Fruit fly (Drosophila melanogaster) whole organism, embryonic: ENCODE measurements around the gene Sam-S.

Experiments used
- Bdp1 ChIP-seq: fragments of 200-800 bp; sonication (Bioruptor generic); optimal IDR thresholded peaks from 3 replicates; lab custom pipeline; 2016; ENCODE audit warnings: missing biosample characterization, missing genetic modification characterization
- CG10147 ChIP-seq: fragments of 200-800 bp; sonication (Bioruptor generic); optimal IDR thresholded peaks from 2 replicates; lab custom pipeline; 2019; ENCODE audit warnings: missing biosample characterization, mild to moderate bottlenecking, missing genetic modification characterization, moderate library complexity
- CG10267 ChIP-seq: fragments of 200-800 bp; sonication (Bioruptor generic); optimal IDR thresholded peaks from 2 replicates; lab custom pipeline; 2018; ENCODE audit warnings: missing biosample characterization, mild to moderate bottlenecking, missing genetic modification characterization, moderate library complexity
- CG11504 ChIP-seq: fragments of 200-800 bp; sonication (Bioruptor generic); optimal IDR thresholded peaks from 3 replicates; lab custom pipeline; 2019; ENCODE audit warnings: missing biosample characterization, mild to moderate bottlenecking, missing genetic modification characterization, moderate library complexity
- CG12391 ChIP-seq: fragments of 200-800 bp; sonication (Bioruptor generic); optimal IDR thresholded peaks from 3 replicates; lab custom pipeline; 2018; ENCODE audit warnings: missing biosample characterization, mild to moderate bottlenecking, missing genetic modification characterization, moderate library complexity
- CG13296 ChIP-seq: fragments of 200-800 bp; sonication (Bioruptor generic); optimal IDR thresholded peaks from 3 replicates; lab custom pipeline; 2018; ENCODE audit warnings: missing biosample characterization, mild to moderate bottlenecking, missing genetic modification characterization
- CG17361 ChIP-seq: fragments of 200-800 bp; sonication (Bioruptor generic); IDR thresholded peaks from 3 replicates; pipeline ENCODE4 v1.3.6; 2022; ENCODE audit warnings: missing biosample characterization, missing genetic modification characterization
- CG30020 ChIP-seq: fragments of 200-800 bp; optimal IDR thresholded peaks from 2 replicates; lab custom pipeline; 2019; ENCODE audit warnings: missing biosample characterization, mild to moderate bottlenecking, missing genetic modification characterization, moderate library complexity
- CG30403 ChIP-seq: fragments of 200-800 bp; sonication (Bioruptor generic); optimal IDR thresholded peaks from 3 replicates; lab custom pipeline; 2016; ENCODE audit warnings: missing biosample characterization, missing genetic modification characterization
- CG34224 ChIP-seq: fragments of 200-800 bp; sonication (Bioruptor generic); IDR thresholded peaks from 3 replicates; pipeline ENCODE4 v1.3.6; 2022; ENCODE audit warnings: missing biosample characterization, missing genetic modification characterization; ENCODE audit not compliant: partially characterized antibody
- CG4328 ChIP-seq: fragments of 200-800 bp; sonication (Bioruptor generic); optimal IDR thresholded peaks from 3 replicates; lab custom pipeline; 2017; ENCODE audit warnings: missing biosample characterization, missing genetic modification reagents, missing genetic modification characterization
- CG43689 ChIP-seq: fragments of 200-800 bp; sonication (Bioruptor generic); IDR thresholded peaks from 2 replicates; pipeline ENCODE4 v1.3.6; 2022; ENCODE audit warnings: missing biosample characterization, missing genetic modification characterization
- CG4404 ChIP-seq: fragments of 200-800 bp; sonication (Bioruptor generic); IDR thresholded peaks from 2 replicates; pipeline ENCODE4 v1.3.6; 2022; ENCODE audit warnings: missing biosample characterization, missing genetic modification characterization
- CG4730 ChIP-seq: fragments of 200-800 bp; sonication (Bioruptor generic); IDR thresholded peaks from 2 replicates; pipeline ENCODE4 v1.3.6; 2022; ENCODE audit warnings: missing biosample characterization, missing genetic modification characterization
- CG7357 ChIP-seq: fragments of 200-800 bp; sonication (Bioruptor generic); IDR thresholded peaks from 3 replicates; pipeline ENCODE4 v1.3.6; 2022; ENCODE audit warnings: missing biosample characterization, missing genetic modification characterization
- CG7786 ChIP-seq: fragments of 200-800 bp; sonication (Bioruptor generic); optimal IDR thresholded peaks from 2 replicates; lab custom pipeline; 2016; ENCODE audit warnings: missing biosample characterization, missing genetic modification characterization
- CkIIα-i1 ChIP-seq: fragments of 200-800 bp; sonication (Bioruptor generic); IDR thresholded peaks from 2 replicates; pipeline ENCODE4 v1.3.6; 2022; ENCODE audit warnings: missing biosample characterization, missing genetic modification characterization
- Dbx ChIP-seq: fragments of 200-800 bp; sonication (Bioruptor generic); IDR thresholded peaks from 3 replicates; pipeline ENCODE4 v1.3.6; 2022; ENCODE audit warnings: missing biosample characterization, missing genetic modification characterization
- Doc3 ChIP-seq: fragments of 200-800 bp; sonication (Bioruptor generic); IDR thresholded peaks from 3 replicates; pipeline ENCODE4 v1.3.6; 2022; ENCODE audit warnings: missing biosample characterization, missing genetic modification characterization; ENCODE audit not compliant: partially characterized antibody
- Hmr ChIP-seq: fragments of 200-800 bp; sonication (Bioruptor generic); optimal IDR thresholded peaks from 3 replicates; lab custom pipeline; 2017; ENCODE audit warnings: mild to moderate bottlenecking, missing biosample characterization, missing genetic modification reagents, missing genetic modification characterization
- NFAT ChIP-seq: fragments of 200-800 bp; sonication (Bioruptor generic); IDR thresholded peaks from 2 replicates; pipeline ENCODE4 v1.3.6; 2022; ENCODE audit warnings: missing biosample characterization, missing genetic modification characterization
- Oaz ChIP-seq: fragments of 200-800 bp; sonication (Bioruptor generic); IDR thresholded peaks from 2 replicates; pipeline ENCODE4 v1.3.6; 2022; ENCODE audit warnings: missing biosample characterization, missing genetic modification characterization
- Poxn ChIP-seq: fragments of 200-800 bp; sonication (Bioruptor generic); IDR thresholded peaks from 2 replicates; pipeline ENCODE4 v1.3.6; 2022; ENCODE audit warnings: missing biosample characterization, missing genetic modification characterization
- Ravus ChIP-seq: fragments of 200-800 bp; sonication (Bioruptor generic); IDR thresholded peaks from 2 replicates; pipeline ENCODE4 v1.3.6; 2022; ENCODE audit warnings: missing biosample characterization, missing genetic modification characterization
- Sry-β ChIP-seq: fragments of 200-800 bp; sonication (Bioruptor generic); optimal IDR thresholded peaks from 2 replicates; lab custom pipeline; 2018; ENCODE audit warnings: missing biosample characterization, mild to moderate bottlenecking, missing genetic modification characterization, moderate library complexity
- YL-1 ChIP-seq: fragments of 200-800 bp; sonication (Bioruptor generic); optimal IDR thresholded peaks from 3 replicates; lab custom pipeline; 2017; ENCODE audit warnings: missing biosample characterization, mild to moderate bottlenecking, missing genetic modification characterization
- bbx ChIP-seq: fragments of 200-800 bp; sonication (Bioruptor generic); IDR thresholded peaks from 2 replicates; pipeline ENCODE4 v1.3.6; 2022; ENCODE audit warnings: missing biosample characterization, missing genetic modification characterization; ENCODE audit not compliant: partially characterized antibody
- ci ChIP-seq: fragments of 200-800 bp; sonication (Bioruptor generic); IDR thresholded peaks from 3 replicates; pipeline ENCODE4 v1.3.6; 2022; ENCODE audit warnings: missing biosample characterization, missing genetic modification characterization
- da ChIP-seq: fragments of 200-800 bp; sonication (Bioruptor generic); optimal IDR thresholded peaks from 2 replicates; lab custom pipeline; 2016; ENCODE audit warnings: missing biosample characterization, missing genetic modification characterization
- esg ChIP-seq: fragments of 200-800 bp; sonication (Bioruptor generic); conservative IDR thresholded peaks from 2 replicates; pipeline ENCODE4 v1.3.6; 2022; ENCODE audit warnings: missing biosample characterization, missing genetic modification characterization
- fd102C ChIP-seq: fragments of 200-800 bp; sonication (Bioruptor generic); optimal IDR thresholded peaks from 2 replicates; lab custom pipeline; 2018; ENCODE audit warnings: missing biosample characterization, mild to moderate bottlenecking, missing genetic modification characterization, moderate library complexity
- gt ChIP-seq: fragments of 200-800 bp; sonication (Bioruptor generic); IDR thresholded peaks from 2 replicates; pipeline ENCODE4 v1.3.6; 2022; ENCODE audit warnings: missing biosample characterization, missing genetic modification characterization
- inv ChIP-seq: fragments of 200-800 bp; sonication (Bioruptor generic); IDR thresholded peaks from 2 replicates; pipeline ENCODE4 v1.3.6; 2022; ENCODE audit warnings: missing biosample characterization, missing genetic modification characterization; ENCODE audit not compliant: partially characterized antibody
- knrl ChIP-seq: fragments of 200-800 bp; sonication (Bioruptor generic); IDR thresholded peaks from 3 replicates; pipeline ENCODE4 v1.3.6; 2022; ENCODE audit warnings: missing biosample characterization, missing genetic modification characterization; ENCODE audit not compliant: partially characterized antibody
- mld ChIP-seq: fragments of 200-800 bp; sonication (Bioruptor generic); IDR thresholded peaks from 3 replicates; pipeline ENCODE4 v1.3.6; 2022; ENCODE audit warnings: missing biosample characterization, missing genetic modification characterization; ENCODE audit not compliant: partially characterized antibody
- nom ChIP-seq: fragments of 200-800 bp; sonication (Bioruptor generic); optimal IDR thresholded peaks from 2 replicates; lab custom pipeline; 2017; ENCODE audit warnings: missing biosample characterization, missing genetic modification characterization, mild to moderate bottlenecking, moderate library complexity, missing genetic modification reagents
- peb ChIP-seq: fragments of 200-800 bp; sonication (Bioruptor generic); IDR thresholded peaks from 2 replicates; pipeline ENCODE4 v1.3.6; 2022; ENCODE audit warnings: missing biosample characterization, missing genetic modification characterization
- pfk ChIP-seq: fragments of 200-800 bp; sonication (Bioruptor generic); optimal IDR thresholded peaks from 2 replicates; lab custom pipeline; 2018; ENCODE audit warnings: missing biosample characterization, mild to moderate bottlenecking, missing genetic modification characterization, moderate library complexity
- pzg ChIP-seq: fragments of 200-800 bp; sonication (Bioruptor generic); optimal IDR thresholded peaks from 3 replicates; lab custom pipeline; 2018; ENCODE audit warnings: missing biosample characterization, mild to moderate bottlenecking, missing genetic modification characterization, moderate library complexity
- rib ChIP-seq: fragments of 200-800 bp; sonication (Bioruptor generic); IDR thresholded peaks from 2 replicates; pipeline ENCODE4 v1.3.6; 2022; ENCODE audit warnings: missing biosample characterization, missing genetic modification characterization
- sens ChIP-seq: fragments of 200-800 bp; sonication (Bioruptor generic); peaks from one replicate; lab custom pipeline; 2016; ENCODE audit warnings: missing biosample characterization, missing genetic modification characterization
- sens-2 ChIP-seq: fragments of 200-800 bp; sonication (Bioruptor generic); IDR thresholded peaks from 2 replicates; pipeline ENCODE4 v1.3.6; 2022; ENCODE audit warnings: missing biosample characterization, missing genetic modification characterization
- so ChIP-seq: fragments of 200-800 bp; sonication (Bioruptor generic); IDR thresholded peaks from 3 replicates; pipeline ENCODE4 v1.3.6; 2022; ENCODE audit warnings: missing biosample characterization, missing genetic modification characterization
- sob ChIP-seq: fragments of 200-800 bp; sonication (Bioruptor generic); IDR thresholded peaks from 2 replicates; pipeline ENCODE4 v1.3.6; 2022; ENCODE audit warnings: missing biosample characterization, missing genetic modification characterization
- sug ChIP-seq: fragments of 200-800 bp; optimal IDR thresholded peaks from 2 replicates; lab custom pipeline; 2019; ENCODE audit warnings: missing biosample characterization, mild to moderate bottlenecking, missing genetic modification characterization, moderate library complexity
- tgo ChIP-seq: fragments of 200-800 bp; sonication (Bioruptor generic); IDR thresholded peaks from 3 replicates; pipeline ENCODE4 v1.3.6; 2022; ENCODE audit warnings: missing biosample characterization, missing genetic modification characterization
- tin ChIP-seq: fragments of 200-800 bp; sonication (Bioruptor generic); optimal IDR thresholded peaks from 3 replicates; lab custom pipeline; 2016; ENCODE audit warnings: missing biosample characterization, missing genetic modification characterization
- tna ChIP-seq: fragments of 200-800 bp; sonication (Bioruptor generic); IDR thresholded peaks from 2 replicates; pipeline ENCODE4 v1.3.6; 2022; ENCODE audit warnings: missing biosample characterization, missing genetic modification characterization; ENCODE audit not compliant: partially characterized antibody
- toy ChIP-seq: fragments of 200-800 bp; sonication (Bioruptor generic); IDR thresholded peaks from 2 replicates; pipeline ENCODE4 v1.3.6; 2022; ENCODE audit warnings: missing biosample characterization, missing genetic modification characterization
- vfl ChIP-seq: fragments of 200-800 bp; sonication (Bioruptor generic); optimal IDR thresholded peaks from 2 replicates; lab custom pipeline; 2016; ENCODE audit warnings: missing biosample characterization, missing genetic modification characterization
- vvl ChIP-seq: fragments of 200-800 bp; sonication (Bioruptor generic); IDR thresholded peaks from 2 replicates; pipeline ENCODE4 v1.3.6; 2022; ENCODE audit warnings: missing biosample characterization, missing genetic modification characterization
- zfh1 ChIP-seq: fragments of 200-800 bp; sonication (Bioruptor generic); IDR thresholded peaks from 3 replicates; pipeline ENCODE4 v1.3.6; 2022; ENCODE audit warnings: missing biosample characterization, missing genetic modification characterization

The Sam-S gene

dm6 chr2L:94639-95059 is 12.1 kb upstream of the Sam-S start, which contains the start of gene Zir (continued):
- no peak for TF ChIP-seq pfk
- TF ChIP-seq Oaz (GFP tag; lab: Robert Waterston, UW) = no peak
- TF ChIP-seq Dbx (GFP tag; lab: Robert Waterston, UW) = no peak
- no peak for TF ChIP-seq Ravus (GFP tag; lab: Robert Waterston, UW)
- no peak for TF ChIP-seq CG4328 (GFP tag; lab: Kevin White, UChicago)
- TF ChIP-seq Bdp1 (GFP tag; lab: Kevin White, UChicago) = no peak
- peak; percentile 77 for TF ChIP-seq tna (GFP tag; lab: Robert Waterston, UW)
- TF ChIP-seq sob (GFP tag; lab: Robert Waterston, UW) = no peak; the same call in 1 of the 2 replicates
- TF ChIP-seq CG11504 = no peak
- peak; percentile 39; the same call in 2 of the 3 replicates for TF ChIP-seq mld (GFP tag; lab: Robert Waterston, UW)
- TF ChIP-seq CG13296 (GFP tag; lab: Kevin White, UChicago) = peak; percentile 43
- peak; percentile 88 for TF ChIP-seq Sry-β (GFP tag; lab: Kevin White, UChicago)
- TF ChIP-seq toy (GFP tag; lab: Robert Waterston, UW) = no peak
- TF ChIP-seq CkIIα-i1 = no peak
- peak; percentile 45; the same call in 1 of the 2 replicates for TF ChIP-seq vvl (GFP tag; lab: Robert Waterston, UW)
- no peak for TF ChIP-seq gt (GFP tag; lab: Robert Waterston, UW)
- TF ChIP-seq CG7786 (GFP tag; lab: Kevin White, UChicago) = no peak
- peak; percentile 20 for TF ChIP-seq sug (tag; lab: Kevin White, UChicago)
- no peak for TF ChIP-seq Hmr (GFP tag; lab: Kevin White, UChicago)
- no peak for TF ChIP-seq tgo (GFP tag; lab: Robert Waterston, UW)
- TF ChIP-seq CG30020 = peak; percentile 75
- no peak for TF ChIP-seq CG17361
- peak; percentile 33 for TF ChIP-seq pzg (GFP tag; lab: Kevin White, UChicago)
- no peak for TF ChIP-seq CG4730 (GFP tag; lab: Robert Waterston, UW)
- peak; percentile 80 for TF ChIP-seq bbx
- TF ChIP-seq da (GFP tag; lab: Kevin White, UChicago) = no peak
- peak; percentile 39 for TF ChIP-seq CG12391 (tag; lab: Kevin White, UChicago)
- no peak for TF ChIP-seq CG10147 (GFP tag; lab: Kevin White, UChicago)
- no peak for TF ChIP-seq Poxn (GFP tag; lab: Robert Waterston, UW)
- no peak for TF ChIP-seq zfh1
- TF ChIP-seq sens (GFP tag; lab: Kevin White, UChicago) = peak; percentile 59
- TF ChIP-seq vfl (GFP tag; lab: Kevin White, UChicago) = no peak
- peak; percentile 30; the same call in 1 of the 3 replicates for TF ChIP-seq Doc3
- TF ChIP-seq CG4404 (GFP tag; lab: Robert Waterston, UW) = no peak
- no peak for TF ChIP-seq tin
- TF ChIP-seq peb (GFP tag; lab: Robert Waterston, UW) = no peak
- TF ChIP-seq sens-2 (GFP tag; lab: Robert Waterston, UW) = no peak
- no peak for TF ChIP-seq fd102C (GFP tag; lab: Kevin White, UChicago)
- TF ChIP-seq CG30403 = peak; percentile 3
- peak; percentile 21 for TF ChIP-seq CG10267
- TF ChIP-seq YL-1 (GFP tag; lab: Kevin White, UChicago) = peak; percentile 40
- no peak for TF ChIP-seq CG43689
- TF ChIP-seq knrl (GFP tag; lab: Robert Waterston, UW) = no peak; the same call in 1 of the 3 replicates
- TF ChIP-seq so (GFP tag; lab: Robert Waterston, UW) = no peak
- TF ChIP-seq ci (GFP tag; lab: Robert Waterston, UW) = no peak
- TF ChIP-seq CG7357 = no peak
- no peak for TF ChIP-seq NFAT (GFP tag; lab: Robert Waterston, UW)
- TF ChIP-seq esg = no peak
- peak; percentile 17 for TF ChIP-seq nom (GFP tag; lab: Kevin White, UChicago)
- TF ChIP-seq CG34224 (GFP tag; lab: Robert Waterston, UW) = peak; percentile 66
- peak; percentile 61 for TF ChIP-seq inv (GFP tag; lab: Robert Waterston, UW)
- TF ChIP-seq rib (GFP tag; lab: Robert Waterston, UW) = no peak
